Worm (Caenorhabditis elegans): ENCODE measurements around the gene F09E10.6.

Gene F09E10.6

DNA sequence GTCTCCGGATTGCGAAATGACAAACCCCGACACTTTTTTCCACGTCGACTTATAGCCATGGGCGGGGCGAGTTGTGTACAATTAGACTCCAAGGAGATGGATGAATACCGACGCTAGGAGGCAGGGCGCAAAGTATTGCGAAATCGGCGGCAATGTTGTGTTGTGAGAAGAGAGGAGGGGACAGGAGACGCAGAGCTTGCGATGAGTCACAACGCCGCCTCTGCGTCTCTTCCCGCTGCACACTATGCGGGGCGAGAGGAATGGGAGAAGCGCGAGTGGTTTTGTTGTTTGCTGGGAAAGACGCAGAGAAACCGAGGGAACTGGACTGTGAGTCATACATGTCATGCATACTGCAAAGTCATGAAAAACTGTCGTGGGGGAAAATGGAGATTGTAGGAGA is 43.1 kb downstream of the F09E10.6 start (continued):
- TF ChIP-seq lsy-2 (tag; optimal IDR thresholded peaks at IDR 0.05) (peak; percentile 77 to 84), ces-1 (GFP tag; optimal IDR thresholded peaks at IDR 0.05) (no peak), ztf-4 (tag; optimal IDR thresholded peaks at IDR 0.05) (peak; percentile 76), ceh-82 (tag; optimal IDR thresholded peaks at IDR 0.05) (peak; percentile 91 to 94 (median 93)), nhr-90 (tag; optimal IDR thresholded peaks at IDR 0.05; ENCODE audit: poor library complexity) (peak; percentile 84), vab-15 (tag; optimal IDR thresholded peaks at IDR 0.05) (no peak), tbx-2 (tag; optimal IDR thresholded peaks at IDR 0.05) (peak; percentile 87), C04F5.9 (tag; optimal IDR thresholded peaks at IDR 0.05) (peak; percentile 32), hlh-4 (tag; optimal IDR thresholded peaks at IDR 0.05) (no peak), lin-14 (GFP tag; optimal IDR thresholded peaks at IDR 0.05) (peak; percentile 97), grh-1 (GFP tag; IDR thresholded peaks at IDR 0.05) (peak; percentile 86), elt-2 (tag; optimal IDR thresholded peaks at IDR 0.05) (peak; percentile 61), egl-13 (tag; optimal IDR thresholded peaks at IDR 0.05) (peak; percentile 69), mab-9 (GFP tag; IDR thresholded peaks at IDR 0.05) (no peak; the same call in 1 of the 2 replicates), lir-3 (tag; optimal IDR thresholded peaks at IDR 0.05; ENCODE audit: poor library complexity) (no peak), unc-98 (GFP tag; IDR thresholded peaks at IDR 0.05) (peak; percentile 14; the same call in 1 of the 2 replicates), lin-39 (tag; optimal IDR thresholded peaks at IDR 0.05) (peak; percentile 2), irx-1 (tag; optimal IDR thresholded peaks at IDR 0.05) (peak; percentile 64), nhr-85 (tag) (peak; percentile 98), nhr-76 (tag; optimal IDR thresholded peaks at IDR 0.05) (no peak), skn-1 (tag; optimal IDR thresholded peaks at IDR 0.05) (peak; percentile 99), zag-1 (tag; optimal IDR thresholded peaks at IDR 0.05) (peak; percentile 17), sptf-1 (tag; optimal IDR thresholded peaks at IDR 0.05) (no peak), lin-13 (GFP tag; optimal IDR thresholded peaks at IDR 0.05) (peak; percentile 68), lin-35 (GFP tag; optimal IDR thresholded peaks at IDR 0.05) (peak; percentile 74 to 83), efl-1 (optimal IDR thresholded peaks at IDR 0.05) (peak; percentile 64 to 87), efl-1 (GFP tag; optimal IDR thresholded peaks at IDR 0.05 in 1 of 2) (peak; percentile 6 to 95), snpc-4 (tag; optimal IDR thresholded peaks at IDR 0.05) (peak; percentile 65), C34B4.2 (tag; optimal IDR thresholded peaks at IDR 0.05) (no peak), jun-1 (tag; optimal IDR thresholded peaks at IDR 0.05) (peak; percentile 100), unc-30 (tag; optimal IDR thresholded peaks at IDR 0.05) (no peak), hlh-17 (GFP tag; optimal IDR thresholded peaks at IDR 0.05; ENCODE audit: borderline replicate concordance) (no peak), efl-3 (GFP tag; optimal IDR thresholded peaks at IDR 0.05) (no peak), ceh-63 (GFP tag; optimal IDR thresholded peaks at IDR 0.05) (no peak), unc-130 (tag; optimal IDR thresholded peaks at IDR 0.05) (no peak), pqm-1 (tag; optimal IDR thresholded peaks at IDR 0.05) (peak; percentile 78), nhr-71 (tag; optimal IDR thresholded peaks at IDR 0.05) (peak; percentile 95)

- TF ChIP-seq mef-2 (tag; optimal IDR thresholded peaks at IDR 0.05) (peak; percentile 59), nhr-71 (tag; optimal IDR thresholded peaks at IDR 0.05) (peak; percentile 19), aha-1 (tag; optimal IDR thresholded peaks at IDR 0.05) (no peak), ceh-63 (GFP tag; optimal IDR thresholded peaks at IDR 0.05) (no peak), zip-4 (GFP tag; optimal IDR thresholded peaks at IDR 0.05) (no peak), ceh-82 (tag; optimal IDR thresholded peaks at IDR 0.05) (no peak), ztf-11 (tag; optimal IDR thresholded peaks at IDR 0.05) (no peak), nhr-90 (tag; optimal IDR thresholded peaks at IDR 0.05; ENCODE audit: poor library complexity) (no peak), sox-4 (tag; optimal IDR thresholded peaks at IDR 0.05) (no peak), jun-1 (tag; optimal IDR thresholded peaks at IDR 0.05) (no peak), alr-1 (tag; optimal IDR thresholded peaks at IDR 0.05; ENCODE audit: borderline replicate concordance) (no peak), unc-30 (tag; optimal IDR thresholded peaks at IDR 0.05) (no peak), skn-1 (tag; optimal IDR thresholded peaks at IDR 0.05) (peak; percentile 39), ceh-90 (tag; optimal IDR thresholded peaks at IDR 0.05) (no peak), unc-98 (GFP tag; IDR thresholded peaks at IDR 0.05) (no peak), unc-62 (GFP tag; optimal IDR thresholded peaks at IDR 0.05) (no peak), ztf-4 (tag; optimal IDR thresholded peaks at IDR 0.05) (peak; percentile 22), efl-1 (optimal IDR thresholded peaks at IDR 0.05) (no peak), efl-1 (GFP tag; optimal IDR thresholded peaks at IDR 0.05 in 1 of 2) (peak in 1 of 2 experiments; percentile 69), mep-1 (tag; optimal IDR thresholded peaks at IDR 0.05) (peak; percentile 46), C04F5.9 (tag; optimal IDR thresholded peaks at IDR 0.05) (no peak), rnt-1 (tag; optimal IDR thresholded peaks at IDR 0.05) (peak; percentile 10), hpl-2 (GFP tag; optimal IDR thresholded peaks at IDR 0.05) (no peak), blmp-1 (tag; optimal IDR thresholded peaks at IDR 0.05) (peak; percentile 89), vab-15 (tag; optimal IDR thresholded peaks at IDR 0.05) (no peak), nhr-19 (GFP tag; conservative IDR thresholded peaks at IDR 0.05) (0 out of 2 replicates have a peak, but pooled peaks have one; percentile 2), ceh-88 (GFP tag; IDR thresholded peaks at IDR 0.05) (no peak), lin-35 (GFP tag; optimal IDR thresholded peaks at IDR 0.05) (peak in 1 of 2 experiments; percentile 0), elt-2 (tag; optimal IDR thresholded peaks at IDR 0.05) (peak; percentile 21)
Observed at ce11 chrX:1453770-1454169, 43.7 kb downstream of the F09E10.6 start, which contains the start of gene cebp-1. TSS of gene cebp-1 (minus strand) at chrX:1453868.
